Worm (Caenorhabditis elegans) whole organism, young adult: ENCODE results near the gene cyp-33C7.

Source experiments
- B0261.1 ChIP-seq: sonication (generic microtip); optimal IDR thresholded peaks from 2 replicates; lab custom pipeline; 2016; ENCODE audit warnings: mild to moderate bottlenecking, missing genetic modification characterization, moderate library complexity, missing compliant biosample characterization
- C06A6.2 ChIP-seq: fragments of 200-800 bp; sonication (Bioruptor generic); conservative IDR thresholded peaks from 2 replicates; pipeline ENCODE4 v1.3.6; 2022; ENCODE audit warnings: missing genetic modification characterization, missing compliant biosample characterization
- F10E7.11 ChIP-seq: sonication (generic microtip); optimal IDR thresholded peaks from 2 replicates; lab custom pipeline; 2017; ENCODE audit warnings: mild to moderate bottlenecking, missing genetic modification characterization, moderate library complexity, missing compliant biosample characterization
- F33H1.4 ChIP-seq: fragments of 200-800 bp; sonication (Bioruptor generic); IDR thresholded peaks from 2 replicates; pipeline ENCODE4 v1.3.6; 2022; ENCODE audit warnings: missing genetic modification reagents, missing genetic modification characterization, missing compliant biosample characterization
- F57A8.1 ChIP-seq: fragments of 200-800 bp; sonication (Bioruptor generic); optimal IDR thresholded peaks from 2 replicates; lab custom pipeline; 2018; ENCODE audit warnings: mild to moderate bottlenecking, missing genetic modification characterization, moderate library complexity, missing compliant biosample characterization
- Y53G8AR.9 ChIP-seq: fragments of 200-800 bp; sonication (Bioruptor generic); conservative IDR thresholded peaks from 2 replicates; pipeline ENCODE4 v1.3.6; 2022; ENCODE audit warnings: missing genetic modification reagents, missing genetic modification characterization, missing compliant biosample characterization
- Y56A3A.18 ChIP-seq: fragments of 200-800 bp; sonication (Bioruptor generic); IDR thresholded peaks from 2 replicates; pipeline ENCODE4 v1.3.6; 2022; ENCODE audit warnings: missing genetic modification reagents, missing genetic modification characterization, missing compliant biosample characterization
- Y95B8A.8 ChIP-seq: fragments of 200-800 bp; sonication (Bioruptor generic); IDR thresholded peaks from 2 replicates; pipeline ENCODE4 v1.3.6; 2022; ENCODE audit warnings: missing genetic modification reagents, missing genetic modification characterization, missing compliant biosample characterization
- ama-1 ChIP-seq, 3 experiments: fragments of 150-350 bp in 1 of 3; sonication (generic microtip) in 2 of 3; optimal IDR thresholded peaks; 2 replicates each; lab custom pipeline; 2014 to 2018; ENCODE audit warnings: missing biosample characterization in 2 of 3, missing genetic modification characterization in 2 of 3, missing genetic modification reagents in 2 of 3
- atf-7 ChIP-seq: sonication (generic microtip); optimal IDR thresholded peaks from 2 replicates; lab custom pipeline; 2017; ENCODE audit warnings: mild to moderate bottlenecking, missing genetic modification characterization, missing compliant biosample characterization
- attf-3 ChIP-seq: fragments of 200-800 bp; sonication (Bioruptor generic); conservative IDR thresholded peaks from 2 replicates; pipeline ENCODE4 v1.3.6; 2022; ENCODE audit warnings: missing genetic modification reagents, missing genetic modification characterization, missing compliant biosample characterization
- attf-5 ChIP-seq: fragments of 200-800 bp; sonication (Bioruptor generic); optimal IDR thresholded peaks from 2 replicates; lab custom pipeline; 2018; ENCODE audit warnings: mild to moderate bottlenecking, missing genetic modification characterization, missing compliant biosample characterization
- cebp-1 ChIP-seq, 2 experiments: fragments of 200-800 bp in 1 of 2; sonication (Bioruptor generic) in 1 of 2; sonication (generic microtip) in 1 of 2; IDR thresholded peaks in 1 of 2; optimal IDR thresholded peaks in 1 of 2; 2 replicates each; pipeline versions ENCODE4 v1.3.6 to Lab custom; 2017 to 2022; ENCODE audit warnings: missing compliant biosample characterization in 2 of 2, missing genetic modification characterization in 2 of 2, mild to moderate bottlenecking in 1 of 2, missing genetic modification reagents in 1 of 2, moderate library complexity in 1 of 2
- cebp-2 ChIP-seq: fragments of 200-800 bp; sonication (Bioruptor generic); IDR thresholded peaks from 2 replicates; pipeline ENCODE4 v1.3.6; 2022; ENCODE audit warnings: missing genetic modification characterization, missing compliant biosample characterization
- ceh-100 ChIP-seq: fragments of 200-800 bp; sonication (Bioruptor generic); IDR thresholded peaks from 2 replicates; pipeline ENCODE4 v1.3.6; 2022; ENCODE audit warnings: missing genetic modification reagents, missing genetic modification characterization, missing compliant biosample characterization
- ceh-27 ChIP-seq: fragments of 200-800 bp; sonication (Bioruptor generic); optimal IDR thresholded peaks from 2 replicates; lab custom pipeline; 2018; ENCODE audit warnings: mild to moderate bottlenecking, missing genetic modification characterization, moderate library complexity, missing compliant biosample characterization
- die-1 ChIP-seq: sonication (generic microtip); optimal IDR thresholded peaks from 2 replicates; lab custom pipeline; 2016; ENCODE audit warnings: missing genotype, mild to moderate bottlenecking, missing genetic modification characterization, missing compliant biosample characterization
- ets-4 ChIP-seq: fragments of 200-800 bp; sonication (Bioruptor generic); optimal IDR thresholded peaks from 2 replicates; lab custom pipeline; 2018; ENCODE audit warnings: mild to moderate bottlenecking, missing genetic modification characterization, missing compliant biosample characterization
- him-1 ChIP-seq: sonication (generic microtip); optimal IDR thresholded peaks from 2 replicates; lab custom pipeline; 2016; ENCODE audit warnings: missing genotype, missing genetic modification reagents, missing genetic modification characterization, missing compliant biosample characterization
- hlh-26 ChIP-seq: fragments of 200-800 bp; sonication (Bioruptor generic); conservative IDR thresholded peaks from 2 replicates; pipeline ENCODE4 v1.3.6; 2022; ENCODE audit warnings: missing genetic modification reagents, missing genetic modification characterization, missing compliant biosample characterization
- hmg-1.2 ChIP-seq: fragments of 200-800 bp; sonication (Bioruptor generic); IDR thresholded peaks from 2 replicates; pipeline ENCODE4 v1.3.6; 2022; ENCODE audit warnings: missing genetic modification reagents, missing genetic modification characterization, missing compliant biosample characterization
- let-526 ChIP-seq: fragments of 200-800 bp; sonication (Bioruptor generic); IDR thresholded peaks from 2 replicates; pipeline ENCODE4 v1.3.6; 2022; ENCODE audit warnings: missing genetic modification reagents, missing genetic modification characterization, missing compliant biosample characterization
- mcd-1 ChIP-seq: fragments of 200-800 bp; sonication (Bioruptor generic); IDR thresholded peaks from 2 replicates; pipeline ENCODE4 v1.3.6; 2022; ENCODE audit warnings: missing genetic modification reagents, missing genetic modification characterization, missing compliant biosample characterization
- mes-4 ChIP-seq: sonication (generic microtip); optimal IDR thresholded peaks from 2 replicates; lab custom pipeline; 2016; ENCODE audit warnings: missing genotype, missing genetic modification characterization, missing compliant biosample characterization
- mxl-1 ChIP-seq: sonication (generic microtip); optimal IDR thresholded peaks from 2 replicates; lab custom pipeline; 2016; ENCODE audit warnings: missing genetic modification characterization, missing compliant biosample characterization
- nhr-80 ChIP-seq: sonication (generic microtip); optimal IDR thresholded peaks from 2 replicates; lab custom pipeline; 2016; ENCODE audit warnings: missing genetic modification characterization, missing compliant biosample characterization
- pha-4 ChIP-seq: fragments of 150-350 bp; sonication (generic microtip); optimal IDR thresholded peaks from 2 replicates; lab custom pipeline; 2014; ENCODE audit warnings: missing biosample characterization, missing genetic modification reagents, missing genetic modification characterization
- rpc-1 ChIP-seq, 2 experiments: fragments of 150-350 bp in 1 of 2; sonication (generic microtip) in 1 of 2; optimal IDR thresholded peaks; 2 replicates each; lab custom pipeline; 2014 to 2018; ENCODE audit warnings: missing biosample characterization in 1 of 2, missing genetic modification characterization in 1 of 2, missing genetic modification reagents in 1 of 2, missing genotype in 1 of 2
- sdz-38 ChIP-seq: sonication (generic microtip); optimal IDR thresholded peaks from 2 replicates; lab custom pipeline; 2016; ENCODE audit warnings: missing genotype, missing genetic modification characterization, missing compliant biosample characterization
- snpc-3.4 ChIP-seq: sonication (generic microtip); optimal IDR thresholded peaks from 2 replicates; lab custom pipeline; 2017; ENCODE audit warnings: missing genetic modification characterization, mild to moderate bottlenecking, missing compliant biosample characterization, antibody characterized with exemption, moderate library complexity, missing genotype, missing genetic modification reagents
- somi-1 ChIP-seq: fragments of 200-800 bp; sonication (Bioruptor generic); optimal IDR thresholded peaks from 2 replicates; lab custom pipeline; 2018; ENCODE audit warnings: mild to moderate bottlenecking, missing genetic modification characterization, missing compliant biosample characterization
- tbp1 ChIP-seq: fragments of 200-800 bp; sonication (Bioruptor generic); optimal IDR thresholded peaks from 2 replicates; lab custom pipeline; 2018; ENCODE audit warnings: mild to moderate bottlenecking, missing genetic modification characterization, missing compliant biosample characterization
- zfh-2 ChIP-seq: fragments of 200-800 bp; sonication (Bioruptor generic); conservative IDR thresholded peaks from 2 replicates; pipeline ENCODE4 v1.3.6; 2022; ENCODE audit warnings: missing genetic modification reagents, missing genetic modification characterization, missing compliant biosample characterization
- zim-3 ChIP-seq: sonication (generic microtip); optimal IDR thresholded peaks from 2 replicates; lab custom pipeline; 2017; ENCODE audit warnings: mild to moderate bottlenecking, missing genetic modification characterization, moderate library complexity, missing compliant biosample characterization
- ztf-6 ChIP-seq: fragments of 200-800 bp; sonication (Bioruptor generic); IDR thresholded peaks from 2 replicates; pipeline ENCODE4 v1.3.6; 2022; ENCODE audit warnings: missing genetic modification reagents, missing genetic modification characterization, missing compliant biosample characterization

cyp-33C7 gene

ce11 chrV:2278052-2278451 is 27.7 kb downstream of the cyp-33C7 start, which contains the start of gene nhr-59:
Gene nhr-59, minus strand, starts transcription at chrV:2278265.
- TF ChIP-seq ztf-6 (no peak), nhr-80 (tag; lab: Kevin White, UChicago) (peak; percentile 33)

- no peak for TF ChIP-seq rpc-1 (optimal IDR thresholded peaks at IDR 0.05; lab: Kevin White, UChicago)
- no peak for TF ChIP-seq rpc-1 (tag; optimal IDR thresholded peaks at IDR 0.05; lab: Kevin White, UChicago)
- TF ChIP-seq F10E7.11 (tag; lab: Kevin White, UChicago) = no peak
- TF ChIP-seq die-1 = no peak
- no peak for TF ChIP-seq atf-7 (tag; lab: Kevin White, UChicago)
- no peak for TF ChIP-seq ceh-27 (GFP tag; lab: Kevin White, UChicago)
- TF ChIP-seq ama-1 (optimal IDR thresholded peaks at IDR 0.05; lab: Kevin White, UChicago) = no peak
- TF ChIP-seq ama-1 (GFP tag; optimal IDR thresholded peaks at IDR 0.05; lab: Kevin White, UChicago) = no peak
These were observed 28.2 kb downstream of the cyp-33C7 start, which contains the start of gene fbxa-137 for ce11 chrV:2278543-2278942. Gene fbxa-137, plus strand, starts transcription at chrV:2278816.

ce11 chrV:2281499-2281898 is 31.2 kb downstream of the cyp-33C7 start, which contains the start of gene nhr-228:
Gene nhr-228, plus strand, starts transcription at chrV:2281759.
- TF ChIP-seq him-1 (tag; lab: Kevin White, UChicago) = no peak
- no peak for TF ChIP-seq let-526
- no peak for TF ChIP-seq cebp-1 (GFP tag; IDR thresholded peaks at IDR 0.05; lab: Robert Waterston, UW)
- peak; percentile 35 for TF ChIP-seq cebp-1 (tag; optimal IDR thresholded peaks at IDR 0.05; lab: Kevin White, UChicago)
- no peak for TF ChIP-seq mcd-1 (GFP tag; lab: Robert Waterston, UW)
- TF ChIP-seq hmg-1.2 (GFP tag; lab: Robert Waterston, UW) = peak; percentile 70; the same call in 1 of the 2 replicates
- no peak for TF ChIP-seq snpc-3.4 (tag; lab: Kevin White, UChicago)
- no peak for TF ChIP-seq zim-3
- TF ChIP-seq mxl-1 (tag; lab: Kevin White, UChicago) = no peak
- no peak for TF ChIP-seq Y53G8AR.9
- TF ChIP-seq somi-1 (GFP tag; lab: Kevin White, UChicago) = no peak
- TF ChIP-seq attf-5 (GFP tag; lab: Kevin White, UChicago) = peak; percentile 66
- TF ChIP-seq hlh-26 (GFP tag; lab: Robert Waterston, UW) = no peak
- peak; percentile 68 for TF ChIP-seq nhr-80 (tag; lab: Kevin White, UChicago)

- TF ChIP-seq Y56A3A.18 (no peak), attf-3 (no peak), zfh-2 (GFP tag; lab: Robert Waterston, UW) (no peak), atf-7 (tag; lab: Kevin White, UChicago) (no peak), sdz-38 (no peak), snpc-3.4 (tag; lab: Kevin White, UChicago) (no peak), ztf-6 (no peak), pha-4 (tag; lab: Kevin White, UChicago) (no peak), mxl-1 (tag; lab: Kevin White, UChicago) (no peak), mes-4 (no peak), B0261.1 (tag; lab: Kevin White, UChicago) (no peak), C06A6.2 (GFP tag; lab: Robert Waterston, UW) (no peak), F57A8.1 (GFP tag; lab: Kevin White, UChicago) (no peak), ceh-100 (GFP tag; lab: Robert Waterston, UW) (no peak), ets-4 (no peak), tbp1 (GFP tag; lab: Kevin White, UChicago) (no peak), cebp-2 (GFP tag; lab: Robert Waterston, UW) (no peak), Y95B8A.8 (GFP tag; lab: Robert Waterston, UW) (no peak), F33H1.4 (no peak), F10E7.11 (tag; lab: Kevin White, UChicago) (no peak)
These were observed 34.8 kb downstream of the cyp-33C7 start, which contains the start of gene nhr-227 for ce11 chrV:2285107-2285506. Gene nhr-227, plus strand, starts transcription at chrV:2285432.
